Worm (Caenorhabditis elegans): ENCODE results near the gene ZK813.5.

- TF ChIP-seq ztf-29 (GFP tag; IDR thresholded peaks at IDR 0.05) (no peak), T22C8.4 (GFP tag; IDR thresholded peaks at IDR 0.05) (no peak), flt-1 (GFP tag; IDR thresholded peaks at IDR 0.05) (no peak), cog-1 (tag; optimal IDR thresholded peaks at IDR 0.05) (no peak), klf-2 (GFP tag; conservative IDR thresholded peaks at IDR 0.05) (no peak), ref-1 (GFP tag; conservative IDR thresholded peaks at IDR 0.05) (no peak)
Observed at ce11 chrX:3479950-3480349, 28.9 kb upstream of the ZK813.5 start, which contains the start of gene wrt-6.

Data from whole organism, midembryonic.